Fruit fly (Drosophila melanogaster): Measurements from ENCODE around the gene CG8065.
A peak's percentile ranks its signal among the peaks of the same experiment; 100 is the strongest.

The CG8065 gene

DNA sequence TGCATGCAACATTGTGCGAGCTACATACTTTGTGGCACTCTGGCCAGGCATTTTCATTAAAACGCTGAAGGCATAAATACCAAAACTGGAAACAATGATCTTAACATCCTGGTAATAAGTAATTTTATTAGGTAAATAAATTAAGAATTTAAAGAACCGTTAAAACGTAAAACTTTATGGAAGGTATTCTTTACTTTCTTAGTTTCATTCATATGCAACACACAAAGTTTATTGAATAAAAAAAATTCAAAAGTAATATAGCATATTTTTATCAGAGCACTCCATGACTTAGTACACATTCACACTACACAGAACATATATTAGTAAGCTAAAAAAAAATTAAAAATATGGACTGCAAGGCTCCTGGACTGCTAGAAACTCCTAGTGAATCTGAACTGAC lies at the start of gene CG8065:
Gene CG8065, plus strand, starts transcription at position 301 of the 400 bp plus-strand sequence.
- no peak for TF ChIP-seq Lpt (GFP tag; optimal IDR thresholded peaks at IDR 0.05)
- no peak for TF ChIP-seq eg (GFP tag; IDR thresholded peaks at IDR 0.05)
- no peak for TF ChIP-seq Sox102F (GFP tag; optimal IDR thresholded peaks at IDR 0.05)
- TF ChIP-seq CG4318 (GFP tag; optimal IDR thresholded peaks at IDR 0.05) = no peak
- no peak for TF ChIP-seq acj6 (GFP tag; optimal IDR thresholded peaks at IDR 0.05)
- TF ChIP-seq CG31627 (GFP tag; optimal IDR thresholded peaks at IDR 0.05) = no peak
- no peak for TF ChIP-seq spab (GFP tag; optimal IDR thresholded peaks at IDR 0.05)
- no peak for TF ChIP-seq Eip93F (GFP tag; optimal IDR thresholded peaks at IDR 0.05)
- TF ChIP-seq Hr4 (GFP tag; optimal IDR thresholded peaks at IDR 0.05) = no peak
- no peak for TF ChIP-seq dsx (GFP tag; optimal IDR thresholded peaks at IDR 0.05; ENCODE audit: poor library complexity, severe bottlenecking)
- TF ChIP-seq dac (GFP tag; optimal IDR thresholded peaks at IDR 0.05) = no peak
- no peak for TF ChIP-seq CG10669 (GFP tag; optimal IDR thresholded peaks at IDR 0.05)
- no peak for TF ChIP-seq CG11294 (GFP tag; IDR thresholded peaks at IDR 0.05)
- no peak for TF ChIP-seq achi (GFP tag; optimal IDR thresholded peaks at IDR 0.05)
- TF ChIP-seq CG11902 (GFP tag; optimal IDR thresholded peaks at IDR 0.05) = no peak
- no peak for TF ChIP-seq esn (GFP tag; optimal IDR thresholded peaks at IDR 0.05)
- TF ChIP-seq CG8632 (GFP tag; optimal IDR thresholded peaks at IDR 0.05) = no peak
- no peak for TF ChIP-seq CG6854 (GFP tag; optimal IDR thresholded peaks at IDR 0.05)
- TF ChIP-seq salr (GFP tag; optimal IDR thresholded peaks at IDR 0.05) = no peak
- no peak for TF ChIP-seq fd85E (GFP tag; optimal IDR thresholded peaks at IDR 0.05)

DNA sequence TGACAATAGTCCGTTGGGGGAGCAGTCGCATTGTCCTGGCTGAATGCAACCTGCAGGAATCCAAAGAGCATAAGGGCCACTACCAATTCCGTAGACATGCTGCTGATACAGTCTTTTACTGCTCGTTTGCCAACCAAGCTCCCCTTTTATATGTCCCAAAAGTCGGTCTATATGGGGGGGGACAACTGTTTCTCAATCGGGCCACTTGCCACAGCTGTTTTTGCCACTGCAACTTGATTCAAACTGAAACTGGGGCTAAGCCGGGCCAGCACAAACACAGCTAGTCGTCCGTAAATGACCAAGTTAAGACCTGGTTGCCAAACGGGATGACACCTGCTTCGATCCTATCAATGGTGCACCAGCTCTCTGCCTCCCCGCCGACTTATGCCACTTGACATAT lies 48.5 kb upstream of the CG8065 start, which contains the start of gene CG6628:
Gene CG6628, minus strand, starts transcription at position 101 of the 400 bp plus-strand sequence.
- TF ChIP-seq CG16779 (tag; optimal IDR thresholded peaks at IDR 0.05) (no peak), Met (GFP tag; optimal IDR thresholded peaks at IDR 0.05) (no peak), svp (GFP tag) (peak; percentile 44), cyc (GFP tag; optimal IDR thresholded peaks at IDR 0.05) (no peak), dac (GFP tag; optimal IDR thresholded peaks at IDR 0.05) (no peak), CG4318 (GFP tag; optimal IDR thresholded peaks at IDR 0.05) (no peak)

DNA sequence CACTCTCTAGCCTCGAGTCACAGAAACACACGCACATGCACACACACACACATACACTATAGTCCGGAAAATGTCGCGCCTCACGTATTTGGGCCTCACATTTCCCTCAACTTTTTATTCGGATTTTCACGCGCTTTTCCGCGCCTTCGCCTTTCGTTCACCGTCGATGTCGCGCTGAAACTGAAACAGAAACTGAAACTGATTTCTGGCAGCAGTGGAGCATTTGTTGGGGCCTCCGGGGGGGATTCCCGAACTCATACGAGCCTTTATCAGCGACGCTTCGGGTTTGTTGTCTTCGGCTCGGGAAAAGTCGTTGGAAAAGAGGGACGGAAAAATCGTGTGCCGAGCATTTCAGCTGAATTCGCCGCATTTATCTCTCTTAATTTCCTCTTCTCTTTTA lies 29.5 kb upstream of the CG8065 start, which contains the start of gene dpr10:
Gene dpr10, minus strand, starts transcription at position 185 of the 400 bp plus-strand sequence.
- TF ChIP-seq Sox15 (GFP tag; optimal IDR thresholded peaks at IDR 0.05) = no peak
- TF ChIP-seq CG8119 (GFP tag; IDR thresholded peaks at IDR 0.05) = no peak
- TF ChIP-seq fd59A (GFP tag; optimal IDR thresholded peaks at IDR 0.05) = no peak
- no peak for TF ChIP-seq salr (GFP tag; optimal IDR thresholded peaks at IDR 0.05)
- no peak for TF ChIP-seq Ets21C (GFP tag; optimal IDR thresholded peaks at IDR 0.05)
- TF ChIP-seq Lpt (GFP tag; optimal IDR thresholded peaks at IDR 0.05) = no peak
- TF ChIP-seq OdsH (GFP tag; optimal IDR thresholded peaks at IDR 0.05) = no peak
- no peak for TF ChIP-seq CG1621 (tag; optimal IDR thresholded peaks at IDR 0.05)
- no peak for TF ChIP-seq CG9139 (GFP tag; optimal IDR thresholded peaks at IDR 0.05)
- TF ChIP-seq Hr39 (GFP tag; optimal IDR thresholded peaks at IDR 0.05) = no peak
- peak; percentile 1 for TF ChIP-seq CG6276 (GFP tag; optimal IDR thresholded peaks at IDR 0.05)
- TF ChIP-seq CG31627 (GFP tag; optimal IDR thresholded peaks at IDR 0.05) = no peak
- TF ChIP-seq eg (GFP tag; IDR thresholded peaks at IDR 0.05) = peak; percentile 62; the same call in 2 of the 3 replicates
- TF ChIP-seq CG6163 (GFP tag; IDR thresholded peaks at IDR 0.05) = no peak
- TF ChIP-seq CG6808 (GFP tag; optimal IDR thresholded peaks at IDR 0.05) = no peak
- no peak for TF ChIP-seq vri (GFP tag; optimal IDR thresholded peaks at IDR 0.05)
- no peak for TF ChIP-seq esn (GFP tag; optimal IDR thresholded peaks at IDR 0.05)
- TF ChIP-seq Sox102F (GFP tag; optimal IDR thresholded peaks at IDR 0.05) = no peak
- TF ChIP-seq CG6854 (GFP tag; optimal IDR thresholded peaks at IDR 0.05) = no peak
- no peak for TF ChIP-seq Eip75B (GFP tag; optimal IDR thresholded peaks at IDR 0.05)
- no peak for TF ChIP-seq fkh (GFP tag; optimal IDR thresholded peaks at IDR 0.05)
- no peak for TF ChIP-seq lz (GFP tag; optimal IDR thresholded peaks at IDR 0.05)
- TF ChIP-seq CG15336 (GFP tag; IDR thresholded peaks at IDR 0.05) = no peak
- no peak for TF ChIP-seq CG3032 (tag; optimal IDR thresholded peaks at IDR 0.05)
- TF ChIP-seq CG11762 (GFP tag; optimal IDR thresholded peaks at IDR 0.05; ENCODE audit: insufficient read depth) = no peak
- peak; percentile 50 for TF ChIP-seq Eip78C (GFP tag)
- no peak for TF ChIP-seq spab (GFP tag; optimal IDR thresholded peaks at IDR 0.05)
- peak; percentile 25 for TF ChIP-seq svp (GFP tag)
- TF ChIP-seq acj6 (GFP tag; optimal IDR thresholded peaks at IDR 0.05) = no peak
- no peak for TF ChIP-seq CG3919 (GFP tag; optimal IDR thresholded peaks at IDR 0.05)
- no peak for TF ChIP-seq CG11294 (GFP tag; IDR thresholded peaks at IDR 0.05)

All from whole organism, prepupa.